Fruit fly (Drosophila melanogaster): Measurements from ENCODE around the gene CG12986.
A peak's percentile ranks its signal among the peaks of the same experiment; 100 is the strongest.

CG12986 gene

DNA sequence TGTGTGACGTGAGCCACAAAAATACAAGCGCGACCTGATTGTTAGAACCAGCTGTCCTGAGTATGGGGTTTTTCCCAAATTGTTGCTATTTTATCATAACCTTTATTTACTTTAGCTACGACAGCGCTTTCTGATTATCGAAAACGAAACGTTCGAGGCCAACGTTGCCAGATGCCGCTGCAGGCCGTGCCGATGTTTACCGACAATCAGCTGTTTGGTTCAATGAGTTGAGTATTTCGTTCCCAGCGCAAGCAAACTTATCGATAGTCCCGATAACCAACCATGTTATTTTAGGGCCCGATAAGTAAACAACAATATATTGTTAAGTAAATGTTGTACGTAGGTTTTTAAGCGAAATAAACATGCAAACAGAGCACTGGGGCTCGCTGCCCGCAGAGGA lies 30.7 kb upstream of the CG12986 start, which contains the start of the genes CG15814 and Spt7:
TSS of gene CG15814 (minus strand) at position 164 of the 400 bp plus-strand sequence.
TSS of gene Spt7 (plus strand) at position 282 of the 400 bp plus-strand sequence.
- TF ChIP-seq Poxn (GFP tag; IDR thresholded peaks at IDR 0.05) (no peak), CG11085 (GFP tag; IDR thresholded peaks at IDR 0.05) (no peak), abd-A (tag; optimal IDR thresholded peaks at IDR 0.05) (no peak), Rfx (GFP tag; IDR thresholded peaks at IDR 0.05) (peak; percentile 66), pho (GFP tag; optimal IDR thresholded peaks at IDR 0.05) (no peak), slou (GFP tag; optimal IDR thresholded peaks at IDR 0.05) (no peak), Sin3A (optimal IDR thresholded peaks at IDR 0.05) (peak; percentile 82), CG14050 (GFP tag; IDR thresholded peaks at IDR 0.05) (no peak), stwl (tag; optimal IDR thresholded peaks at IDR 0.05) (peak; percentile 60), CG12659 (GFP tag; optimal IDR thresholded peaks at IDR 0.05) (peak; percentile 67), CG11560 (tag; IDR thresholded peaks at IDR 0.05) (no peak), B-H2 (GFP tag; optimal IDR thresholded peaks at IDR 0.05) (peak; percentile 23), CG7556 (GFP tag; optimal IDR thresholded peaks at IDR 0.05) (no peak), Dfd (GFP tag; optimal IDR thresholded peaks at IDR 0.05) (no peak), Hmx (GFP tag; optimal IDR thresholded peaks at IDR 0.05) (no peak), MTF-1 (GFP tag; optimal IDR thresholded peaks at IDR 0.05; ENCODE audit: borderline replicate concordance) (no peak), Awh (GFP tag; IDR thresholded peaks at IDR 0.05) (no peak), CG12155 (GFP tag; optimal IDR thresholded peaks at IDR 0.05) (no peak), CG10979 (tag; optimal IDR thresholded peaks at IDR 0.05) (no peak), bowl (GFP tag; IDR thresholded peaks at IDR 0.05) (0 out of 2 replicates have a peak, but pooled peaks have one; percentile 8), CG2116 (GFP tag; optimal IDR thresholded peaks at IDR 0.05) (peak; percentile 83), HmgZ (tag; optimal IDR thresholded peaks at IDR 0.05) (peak; percentile 84), Usf (GFP tag; optimal IDR thresholded peaks at IDR 0.05) (no peak), HLHmδ (GFP tag; optimal IDR thresholded peaks at IDR 0.05) (peak; percentile 13), Antp (GFP tag; optimal IDR thresholded peaks at IDR 0.05) (no peak), Adf1 (GFP tag; IDR thresholded peaks at IDR 0.05) (no peak; the same call in 1 of the 2 replicates), cas (GFP tag; IDR thresholded peaks at IDR 0.05) (no peak), en (GFP tag; optimal IDR thresholded peaks at IDR 0.05) (no peak), CG17328 (GFP tag; IDR thresholded peaks at IDR 0.05) (no peak), disco-r (GFP tag; optimal IDR thresholded peaks at IDR 0.05) (no peak), tio (GFP tag; optimal IDR thresholded peaks at IDR 0.05) (no peak), HLH3B (GFP tag; IDR thresholded peaks at IDR 0.05) (no peak), klu (GFP tag; IDR thresholded peaks at IDR 0.05) (no peak), unc-4 (GFP tag; IDR thresholded peaks at IDR 0.05; ENCODE audit: partially characterized antibody) (peak; percentile 87), da (GFP tag; optimal IDR thresholded peaks at IDR 0.05) (no peak), jumu (GFP tag; optimal IDR thresholded peaks at IDR 0.05) (no peak), bigmax (GFP tag; optimal IDR thresholded peaks at IDR 0.05) (peak; percentile 76), pros (GFP tag; optimal IDR thresholded peaks at IDR 0.05) (no peak), fd102C (GFP tag; optimal IDR thresholded peaks at IDR 0.05) (no peak), CG3726 (GFP tag; IDR thresholded peaks at IDR 0.05) (no peak), CrebB (tag; optimal IDR thresholded peaks at IDR 0.05) (peak; percentile 35), CG17186 (GFP tag; optimal IDR thresholded peaks at IDR 0.05) (peak; percentile 83), Vsx1 (GFP tag; optimal IDR thresholded peaks at IDR 0.05) (no peak), MESR4 (GFP tag; optimal IDR thresholded peaks at IDR 0.05) (peak; percentile 62), pnt (GFP tag; optimal IDR thresholded peaks at IDR 0.05) (peak; percentile 46), vfl (GFP tag; optimal IDR thresholded peaks at IDR 0.05) (peak; percentile 48), dpn (GFP tag; optimal IDR thresholded peaks at IDR 0.05) (peak; percentile 11 to 32), CG12942 (GFP tag; optimal IDR thresholded peaks at IDR 0.05) (no peak), tin (GFP tag; optimal IDR thresholded peaks at IDR 0.05) (no peak), sens-2 (GFP tag; IDR thresholded peaks at IDR 0.05) (no peak), Eip74EF (GFP tag; optimal IDR thresholded peaks at IDR 0.05) (no peak), Atf3 (GFP tag; optimal IDR thresholded peaks at IDR 0.05) (no peak)
